Fruit fly (Drosophila melanogaster) whole organism, embryonic: ENCODE measurements around the gene CG31103.

Source experiments
- ATbp ChIP-seq: fragments of 200-800 bp; sonication (Bioruptor generic); optimal IDR thresholded peaks from 2 replicates; lab custom pipeline; 2017; ENCODE audit warnings: missing biosample characterization, mild to moderate bottlenecking, missing genetic modification characterization, missing genetic modification reagents
- Abd-B ChIP-seq: fragments of 200-800 bp; sonication (Bioruptor generic); optimal IDR thresholded peaks from 2 replicates; lab custom pipeline; 2018; ENCODE audit warnings: missing biosample characterization, mild to moderate bottlenecking, missing genetic modification characterization, moderate library complexity
- B-H2 ChIP-seq: fragments of 200-800 bp; sonication (Bioruptor generic); optimal IDR thresholded peaks from 2 replicates; lab custom pipeline; 2018; ENCODE audit warnings: missing biosample characterization, mild to moderate bottlenecking, missing genetic modification characterization
- BEAF-32 ChIP-seq: fragments of 200-800 bp; sonication (Bioruptor generic); optimal IDR thresholded peaks from 3 replicates; lab custom pipeline; 2017; ENCODE audit warnings: missing biosample characterization, missing genetic modification characterization, mild to moderate bottlenecking, moderate library complexity, missing genetic modification reagents
- CG10565 ChIP-seq: fragments of 200-800 bp; sonication (Bioruptor generic); optimal IDR thresholded peaks from 3 replicates; lab custom pipeline; 2016; ENCODE audit warnings: missing biosample characterization, mild to moderate bottlenecking, missing genetic modification characterization
- CG11247 ChIP-seq: fragments of 200-800 bp; sonication (Bioruptor generic); IDR thresholded peaks from 2 replicates; pipeline ENCODE4 v1.3.6; 2022; ENCODE audit warnings: missing biosample characterization, missing genetic modification characterization
- CG12299 ChIP-seq: fragments of 200-800 bp; sonication (Bioruptor generic); optimal IDR thresholded peaks from 2 replicates; lab custom pipeline; 2018; ENCODE audit warnings: missing biosample characterization, mild to moderate bottlenecking, missing genetic modification characterization
- CG13123 ChIP-seq: fragments of 200-800 bp; sonication (Bioruptor generic); optimal IDR thresholded peaks from 2 replicates; lab custom pipeline; 2016; ENCODE audit warnings: missing biosample characterization, missing genetic modification characterization
- CG13287 ChIP-seq: fragments of 200-800 bp; sonication (Bioruptor generic); IDR thresholded peaks from 2 replicates; pipeline ENCODE4 v1.3.6; 2022; ENCODE audit warnings: missing biosample characterization, missing genetic modification characterization; ENCODE audit not compliant: partially characterized antibody
- CG13424 ChIP-seq: fragments of 200-800 bp; sonication (Bioruptor generic); optimal IDR thresholded peaks from 2 replicates; lab custom pipeline; 2019; ENCODE audit warnings: missing biosample characterization, mild to moderate bottlenecking, missing genetic modification characterization, moderate library complexity
- CG15479 ChIP-seq: fragments of 200-800 bp; sonication (Bioruptor generic); optimal IDR thresholded peaks from 3 replicates; lab custom pipeline; 2019; ENCODE audit warnings: missing biosample characterization, mild to moderate bottlenecking, missing genetic modification characterization, moderate library complexity
- CG15514 ChIP-seq: fragments of 200-800 bp; sonication (Bioruptor generic); optimal IDR thresholded peaks from 3 replicates; lab custom pipeline; 2017; ENCODE audit warnings: missing biosample characterization, missing genetic modification characterization, mild to moderate bottlenecking, moderate library complexity, missing genetic modification reagents
- CG1647 ChIP-seq: fragments of 200-800 bp; sonication (Bioruptor generic); optimal IDR thresholded peaks from 3 replicates; lab custom pipeline; 2016; ENCODE audit warnings: missing biosample characterization, missing genetic modification characterization
- CG18619 ChIP-seq: fragments of 200-800 bp; sonication (Bioruptor generic); optimal IDR thresholded peaks from 3 replicates; lab custom pipeline; 2017; ENCODE audit warnings: missing biosample characterization, mild to moderate bottlenecking, missing genetic modification characterization
- CG30020 ChIP-seq: fragments of 200-800 bp; optimal IDR thresholded peaks from 2 replicates; lab custom pipeline; 2019; ENCODE audit warnings: missing biosample characterization, mild to moderate bottlenecking, missing genetic modification characterization, moderate library complexity
- CG31441 ChIP-seq: fragments of 200-800 bp; sonication (Bioruptor generic); IDR thresholded peaks from 2 replicates; pipeline ENCODE4 v1.3.6; 2022; ENCODE audit warnings: missing biosample characterization, missing genetic modification characterization
- CG6683 ChIP-seq: fragments of 200-800 bp; sonication (Bioruptor generic); optimal IDR thresholded peaks from 2 replicates; lab custom pipeline; 2017; ENCODE audit warnings: missing biosample characterization, mild to moderate bottlenecking, missing genetic modification characterization, missing genetic modification reagents
- Camta ChIP-seq: fragments of 200-800 bp; sonication (Bioruptor generic); optimal IDR thresholded peaks from 2 replicates; lab custom pipeline; 2016; ENCODE audit warnings: missing biosample characterization, missing genetic modification characterization
- D19A ChIP-seq: fragments of 200-800 bp; optimal IDR thresholded peaks from 3 replicates; lab custom pipeline; 2019; ENCODE audit warnings: missing biosample characterization, mild to moderate bottlenecking, missing genetic modification characterization, moderate library complexity
- HmgZ ChIP-seq: fragments of 200-800 bp; sonication (Bioruptor generic); optimal IDR thresholded peaks from 2 replicates; lab custom pipeline; 2018; ENCODE audit warnings: missing biosample characterization, mild to moderate bottlenecking, missing genetic modification characterization
- Hsf ChIP-seq: fragments of 200-800 bp; sonication (Bioruptor generic); optimal IDR thresholded peaks from 3 replicates; lab custom pipeline; 2016; ENCODE audit warnings: missing biosample characterization, missing genetic modification characterization
- Lim3 ChIP-seq: fragments of 200-800 bp; sonication (Bioruptor generic); IDR thresholded peaks from 2 replicates; pipeline ENCODE4 v1.3.6; 2022; ENCODE audit warnings: missing biosample characterization, missing genetic modification characterization
- Oaz ChIP-seq: fragments of 200-800 bp; sonication (Bioruptor generic); IDR thresholded peaks from 2 replicates; pipeline ENCODE4 v1.3.6; 2022; ENCODE audit warnings: missing biosample characterization, missing genetic modification characterization
- Poxn ChIP-seq: fragments of 200-800 bp; sonication (Bioruptor generic); IDR thresholded peaks from 2 replicates; pipeline ENCODE4 v1.3.6; 2022; ENCODE audit warnings: missing biosample characterization, missing genetic modification characterization
- Six4 ChIP-seq: fragments of 200-800 bp; sonication (Bioruptor generic); optimal IDR thresholded peaks from 2 replicates; lab custom pipeline; 2016; ENCODE audit warnings: missing biosample characterization, missing genetic modification characterization
- Usf ChIP-seq: fragments of 200-800 bp; sonication (Bioruptor generic); optimal IDR thresholded peaks from 2 replicates; lab custom pipeline; 2017; ENCODE audit warnings: missing genotype, missing biosample characterization, missing genetic modification characterization
- al ChIP-seq: fragments of 200-800 bp; sonication (Bioruptor generic); IDR thresholded peaks from 2 replicates; pipeline ENCODE4 v1.3.6; 2022; ENCODE audit warnings: missing biosample characterization, missing genetic modification characterization
- amos ChIP-seq: fragments of 200-800 bp; sonication (Bioruptor generic); IDR thresholded peaks from 2 replicates; pipeline ENCODE4 v1.3.6; 2022; ENCODE audit warnings: missing biosample characterization, missing genetic modification characterization; ENCODE audit not compliant: partially characterized antibody
- ato ChIP-seq: fragments of 200-800 bp; sonication (Bioruptor generic); IDR thresholded peaks from 2 replicates; pipeline ENCODE4 v1.3.6; 2022; ENCODE audit warnings: missing biosample characterization, missing genetic modification characterization; ENCODE audit not compliant: partially characterized antibody
- bsh ChIP-seq, 2 experiments: fragments of 200-800 bp; sonication (Bioruptor generic); optimal IDR thresholded peaks; 2 replicates each; lab custom pipeline; 2017 to 2018; ENCODE audit warnings: mild to moderate bottlenecking in 2 of 2, missing biosample characterization in 2 of 2, missing genetic modification characterization in 2 of 2, moderate library complexity in 1 of 2
- chn ChIP-seq: fragments of 200-800 bp; sonication (Bioruptor generic); optimal IDR thresholded peaks from 2 replicates; lab custom pipeline; 2016; ENCODE audit warnings: missing biosample characterization, missing genetic modification characterization
- cwo ChIP-seq: fragments of 200-800 bp; sonication (Bioruptor generic); optimal IDR thresholded peaks from 3 replicates; lab custom pipeline; 2017; ENCODE audit warnings: missing biosample characterization, missing genetic modification characterization, mild to moderate bottlenecking, moderate library complexity, missing genetic modification reagents
- dmrt11E ChIP-seq: fragments of 200-800 bp; sonication (Bioruptor generic); optimal IDR thresholded peaks from 3 replicates; lab custom pipeline; 2018; ENCODE audit warnings: missing biosample characterization, mild to moderate bottlenecking, missing genetic modification characterization, moderate library complexity
- dpn ChIP-seq, 2 experiments: fragments of 200-800 bp; sonication (Bioruptor generic); optimal IDR thresholded peaks; 3 replicates each; lab custom pipeline; 2016; ENCODE audit warnings: missing biosample characterization in 2 of 2, missing genetic modification characterization in 2 of 2
- gem ChIP-seq: fragments of 200-800 bp; sonication (Bioruptor generic); optimal IDR thresholded peaks from 2 replicates; lab custom pipeline; 2019; ENCODE audit warnings: missing biosample characterization, mild to moderate bottlenecking, missing genetic modification characterization, moderate library complexity
- grau ChIP-seq: fragments of 200-800 bp; optimal IDR thresholded peaks from 3 replicates; lab custom pipeline; 2019; ENCODE audit warnings: missing biosample characterization, mild to moderate bottlenecking, missing genetic modification characterization, moderate library complexity
- hkb ChIP-seq, 2 experiments: fragments of 200-800 bp in 1 of 2; fragments of >200 bp in 1 of 2; sonication (Bioruptor generic) in 1 of 2; IDR thresholded peaks in 1 of 2; optimal IDR thresholded peaks in 1 of 2; 2 replicates each; pipeline versions ENCODE4 v1.3.6 to Lab custom; 2017 to 2022; ENCODE audit warnings: missing biosample characterization in 1 of 2, missing genetic modification characterization in 1 of 2
- insv ChIP-seq, 2 experiments: fragments of 200-800 bp; sonication (Bioruptor generic); optimal IDR thresholded peaks; 3 replicates each; lab custom pipeline; 2016 to 2018; ENCODE audit warnings: missing biosample characterization in 2 of 2, missing genetic modification characterization in 2 of 2
- nmo ChIP-seq: fragments of 200-800 bp; sonication (Bioruptor generic); optimal IDR thresholded peaks from 2 replicates; lab custom pipeline; 2018; ENCODE audit warnings: missing biosample characterization, mild to moderate bottlenecking, missing genetic modification characterization, moderate library complexity
- nom ChIP-seq: fragments of 200-800 bp; sonication (Bioruptor generic); optimal IDR thresholded peaks from 2 replicates; lab custom pipeline; 2017; ENCODE audit warnings: missing biosample characterization, missing genetic modification characterization, mild to moderate bottlenecking, moderate library complexity, missing genetic modification reagents
- otp ChIP-seq: fragments of 200-800 bp; sonication (Bioruptor generic); IDR thresholded peaks from 3 replicates; pipeline ENCODE4, ENCODE4 v1.3.6; 2022; ENCODE audit warnings: missing biosample characterization, missing genetic modification characterization
- p53 ChIP-seq: fragments of 200-800 bp; sonication (Bioruptor generic); optimal IDR thresholded peaks from 2 replicates; lab custom pipeline; 2016; ENCODE audit warnings: missing biosample characterization, missing genetic modification characterization
- pb ChIP-seq: fragments of 200-800 bp; sonication (Bioruptor generic); optimal IDR thresholded peaks from 3 replicates; lab custom pipeline; 2016; ENCODE audit warnings: missing biosample characterization, missing genetic modification characterization
- pros ChIP-seq: fragments of 200-800 bp; sonication (Bioruptor generic); optimal IDR thresholded peaks from 3 replicates; lab custom pipeline; 2019; ENCODE audit warnings: missing biosample characterization, mild to moderate bottlenecking, missing genetic modification characterization, moderate library complexity
- repo ChIP-seq: fragments of 200-800 bp; sonication (Bioruptor generic); optimal IDR thresholded peaks from 2 replicates; lab custom pipeline; 2016; ENCODE audit warnings: missing biosample characterization, missing genetic modification characterization
- row ChIP-seq: fragments of 200-800 bp; sonication (Bioruptor generic); IDR thresholded peaks from 3 replicates; pipeline ENCODE4 v1.3.6; 2022; ENCODE audit warnings: missing biosample characterization, missing genetic modification characterization
- slbo ChIP-seq: fragments of 200-800 bp; sonication (Bioruptor generic); IDR thresholded peaks from 2 replicates; pipeline ENCODE4 v1.3.6; 2022; ENCODE audit warnings: missing biosample characterization, missing genetic modification characterization
- stc ChIP-seq: fragments of 200-800 bp; sonication (Bioruptor generic); IDR thresholded peaks from 2 replicates; pipeline ENCODE4 v1.3.6; 2022; ENCODE audit warnings: missing biosample characterization, missing genetic modification characterization
- wek ChIP-seq: fragments of 200-800 bp; sonication (Bioruptor generic); optimal IDR thresholded peaks from 3 replicates; lab custom pipeline; 2018; ENCODE audit warnings: missing biosample characterization, mild to moderate bottlenecking, missing genetic modification characterization, moderate library complexity

CG31103 gene

dm6 chr3R:25262322-25262761 lies 43.2 kb downstream of the CG31103 start, which contains the start of the genes Kdsr and CG11858 (continued):
- no peak for TF ChIP-seq Poxn (GFP tag; lab: Robert Waterston, UW)
- TF ChIP-seq ATbp (GFP tag; lab: Kevin White, UChicago) = no peak
- peak; percentile 56 to 57 for TF ChIP-seq dpn (GFP tag; optimal IDR thresholded peaks at IDR 0.05; lab: Kevin White, UChicago)
- no peak for TF ChIP-seq Lim3 (GFP tag; lab: Robert Waterston, UW)
- no peak for TF ChIP-seq p53 (GFP tag; lab: Kevin White, UChicago)
- peak; percentile 65 for TF ChIP-seq chn (GFP tag; lab: Kevin White, UChicago)
- 0 out of 3 replicates have a peak, but pooled peaks have one; percentile 43 for TF ChIP-seq otp (GFP tag; lab: Robert Waterston, UW)
- TF ChIP-seq insv (GFP tag; optimal IDR thresholded peaks at IDR 0.05; lab: Kevin White, UChicago) = peak in 1 of 2 experiments; percentile 81
- TF ChIP-seq CG15514 (GFP tag; lab: Kevin White, UChicago) = peak; percentile 69
- peak; percentile 16 for TF ChIP-seq Camta
- TF ChIP-seq al (GFP tag; lab: Robert Waterston, UW) = peak; percentile 61
- peak; percentile 79 for TF ChIP-seq HmgZ
- TF ChIP-seq CG15479 (GFP tag; lab: Kevin White, UChicago) = no peak
- TF ChIP-seq D19A (tag; lab: Kevin White, UChicago) = no peak
- TF ChIP-seq grau (tag; lab: Kevin White, UChicago) = peak; percentile 73
- peak; percentile 94 for TF ChIP-seq row (GFP tag; lab: Robert Waterston, UW)
- TF ChIP-seq CG11247 (GFP tag; lab: Robert Waterston, UW) = 0 out of 2 replicates have a peak, but pooled peaks have one; percentile 18
- TF ChIP-seq CG13287 (GFP tag; lab: Robert Waterston, UW) = peak; percentile 64; the same call in 1 of the 2 replicates
- TF ChIP-seq B-H2 (GFP tag; lab: Kevin White, UChicago) = peak; percentile 74
- peak; percentile 52 for TF ChIP-seq dmrt11E (tag; lab: Kevin White, UChicago)
- TF ChIP-seq CG13424 (tag; lab: Kevin White, UChicago) = peak; percentile 69
- peak; percentile 52 for TF ChIP-seq BEAF-32 (GFP tag; lab: Kevin White, UChicago)
- no peak for TF ChIP-seq repo (GFP tag; lab: Kevin White, UChicago)
- no peak for TF ChIP-seq Abd-B
- peak; percentile 12 for TF ChIP-seq cwo (GFP tag; lab: Kevin White, UChicago)
- peak; percentile 46 for TF ChIP-seq CG30020
- peak; percentile 32 for TF ChIP-seq CG6683 (GFP tag; lab: Kevin White, UChicago)
- TF ChIP-seq Hsf (GFP tag; lab: Kevin White, UChicago) = peak; percentile 70
- no peak for TF ChIP-seq amos (GFP tag; lab: Robert Waterston, UW)
- TF ChIP-seq nom (GFP tag; lab: Kevin White, UChicago) = no peak
- TF ChIP-seq CG1647 (GFP tag; lab: Kevin White, UChicago) = peak; percentile 19
- peak; percentile 25 for TF ChIP-seq wek (GFP tag; lab: Kevin White, UChicago)
- no peak for TF ChIP-seq ato (GFP tag; lab: Robert Waterston, UW)
- no peak for TF ChIP-seq Usf
- TF ChIP-seq hkb (optimal IDR thresholded peaks at IDR 0.05; lab: Kevin White, UChicago) = peak; percentile 29
- TF ChIP-seq hkb (GFP tag; IDR thresholded peaks at IDR 0.05; lab: Robert Waterston, UW) = peak; percentile 66
- TF ChIP-seq CG31441 (GFP tag; lab: Robert Waterston, UW) = no peak; the same call in 1 of the 2 replicates
- no peak for TF ChIP-seq Oaz
- no peak for TF ChIP-seq CG10565
- TF ChIP-seq slbo (GFP tag; lab: Robert Waterston, UW) = peak; percentile 81
- TF ChIP-seq bsh (GFP tag; optimal IDR thresholded peaks at IDR 0.05; lab: Kevin White, UChicago) = peak in 1 of 2 experiments; percentile 68
- peak; percentile 3 for TF ChIP-seq pb (GFP tag; lab: Kevin White, UChicago)
- TF ChIP-seq gem (tag; lab: Kevin White, UChicago) = no peak
- TF ChIP-seq CG13123 = peak; percentile 6
- peak; percentile 25 for TF ChIP-seq CG18619 (GFP tag; lab: Kevin White, UChicago)
- no peak for TF ChIP-seq pros
- TF ChIP-seq nmo (GFP tag; lab: Kevin White, UChicago) = peak; percentile 75
- TF ChIP-seq CG12299 (tag; lab: Kevin White, UChicago) = peak; percentile 49
- TF ChIP-seq stc (GFP tag; lab: Robert Waterston, UW) = 0 out of 2 replicates have a peak, but pooled peaks have one; percentile 10
- TF ChIP-seq Six4 (GFP tag; lab: Kevin White, UChicago) = no peak
